Worm (Caenorhabditis elegans) whole organism, young adult: ENCODE results near the gene Y58A7A.1.

Experiments used
- B0019.2 ChIP-seq: fragments of 200-800 bp; sonication (Bioruptor generic); conservative IDR thresholded peaks from 2 replicates; pipeline ENCODE4 v1.3.6; 2022; ENCODE audit warnings: missing genetic modification reagents, missing genetic modification characterization, missing compliant biosample characterization
- C06A6.2 ChIP-seq: fragments of 200-800 bp; sonication (Bioruptor generic); conservative IDR thresholded peaks from 2 replicates; pipeline ENCODE4 v1.3.6; 2022; ENCODE audit warnings: missing genetic modification characterization, missing compliant biosample characterization
- F10E7.11 ChIP-seq: sonication (generic microtip); optimal IDR thresholded peaks from 2 replicates; lab custom pipeline; 2017; ENCODE audit warnings: mild to moderate bottlenecking, missing genetic modification characterization, moderate library complexity, missing compliant biosample characterization
- F33H1.4 ChIP-seq: fragments of 200-800 bp; sonication (Bioruptor generic); IDR thresholded peaks from 2 replicates; pipeline ENCODE4 v1.3.6; 2022; ENCODE audit warnings: missing genetic modification reagents, missing genetic modification characterization, missing compliant biosample characterization
- dpl-1 ChIP-seq: fragments of 150-350 bp; optimal IDR thresholded peaks from 2 replicates; lab custom pipeline; 2014; ENCODE audit warnings: missing biosample characterization, missing genetic modification reagents, missing genetic modification characterization
- madf-6 ChIP-seq: fragments of 200-800 bp; sonication (Bioruptor generic); IDR thresholded peaks from 2 replicates; pipeline ENCODE4 v1.3.6; 2022; ENCODE audit warnings: missing genetic modification reagents, missing genetic modification characterization, missing compliant biosample characterization
- rec-8 ChIP-seq, 2 experiments: sonication (generic microtip); optimal IDR thresholded peaks; 2 replicates each; lab custom pipeline; 2016; ENCODE audit warnings: mild to moderate bottlenecking in 2 of 2, missing genetic modification characterization in 2 of 2, missing genetic modification reagents in 2 of 2, missing genotype in 2 of 2, missing biosample characterization in 1 of 2, missing compliant biosample characterization in 1 of 2, moderate library complexity in 1 of 2
- sea-2 ChIP-seq: fragments of 200-800 bp; sonication (Bioruptor generic); IDR thresholded peaks from 2 replicates; pipeline ENCODE4 v1.3.6; 2022; ENCODE audit warnings: missing genetic modification characterization, missing compliant biosample characterization
- unc-62 ChIP-seq: fragments of 150-350 bp; optimal IDR thresholded peaks from 2 replicates; lab custom pipeline; 2014; ENCODE audit warnings: missing biosample characterization, missing genetic modification reagents, missing genetic modification characterization

- TF ChIP-seq B0019.2 (GFP tag; lab: Robert Waterston, UW) (no peak), F10E7.11 (tag; lab: Kevin White, UChicago) (no peak), sea-2 (GFP tag; lab: Robert Waterston, UW) (no peak), rec-8 (tag; optimal IDR thresholded peaks at IDR 0.05; lab: Kevin White, UChicago) (no peak), madf-6 (no peak), dpl-1 (GFP tag; lab: Kevin White, UChicago) (no peak), unc-62 (no peak), C06A6.2 (GFP tag; lab: Robert Waterston, UW) (no peak), F33H1.4 (no peak)
These were observed 30.9 kb downstream of the Y58A7A.1 start for ce11 chrV:5038449-5038848.
